Worm (Caenorhabditis elegans) whole organism, midembryonic: ENCODE measurements around the gene col-38.

Source experiments
- T22C8.4 ChIP-seq: fragments of 200-800 bp; sonication (Bioruptor generic); IDR thresholded peaks from 2 replicates; pipeline ENCODE4 v1.3.6; 2022; ENCODE audit warnings: missing genetic modification characterization, missing compliant biosample characterization
- cog-1 ChIP-seq: sonication (generic microtip); optimal IDR thresholded peaks from 2 replicates; lab custom pipeline; 2016; ENCODE audit warnings: missing genetic modification characterization, missing compliant biosample characterization
- flt-1 ChIP-seq: fragments of 200-800 bp; sonication (Bioruptor generic); IDR thresholded peaks from 2 replicates; pipeline ENCODE4 v1.3.6; 2022; ENCODE audit warnings: missing genetic modification characterization, missing compliant biosample characterization
- klf-2 ChIP-seq: fragments of 200-800 bp; sonication (Bioruptor generic); conservative IDR thresholded peaks from 2 replicates; pipeline ENCODE4 v1.3.6; 2022; ENCODE audit warnings: missing genetic modification reagents, missing genetic modification characterization, missing compliant biosample characterization
- med-1 ChIP-seq: sonication (generic microtip); optimal IDR thresholded peaks from 2 replicates; lab custom pipeline; 2017; ENCODE audit warnings: missing genetic modification characterization, mild to moderate bottlenecking, missing compliant biosample characterization, antibody characterized with exemption, missing genetic modification reagents; ENCODE audit not compliant: insufficient read depth
- ref-1 ChIP-seq: fragments of 200-800 bp; sonication (Bioruptor generic); conservative IDR thresholded peaks from 2 replicates; pipeline ENCODE4 v1.3.6; 2022; ENCODE audit warnings: missing genetic modification reagents, missing genetic modification characterization, missing compliant biosample characterization
- tab-1 ChIP-seq: fragments of 200-800 bp; sonication (Bioruptor generic); IDR thresholded peaks from 2 replicates; pipeline ENCODE4 v1.3.6; 2022; ENCODE audit warnings: missing genetic modification characterization, missing compliant biosample characterization
- ztf-23 ChIP-seq: fragments of 200-800 bp; sonication (Bioruptor generic); IDR thresholded peaks from 2 replicates; pipeline ENCODE4 v1.3.6; 2022; ENCODE audit warnings: missing genetic modification reagents, missing genetic modification characterization, missing compliant biosample characterization
- ztf-29 ChIP-seq: fragments of 200-800 bp; sonication (Bioruptor generic); IDR thresholded peaks from 2 replicates; pipeline ENCODE4 v1.3.6; 2022; ENCODE audit warnings: missing genetic modification reagents, missing genetic modification characterization, missing compliant biosample characterization

The col-38 gene

DNA sequence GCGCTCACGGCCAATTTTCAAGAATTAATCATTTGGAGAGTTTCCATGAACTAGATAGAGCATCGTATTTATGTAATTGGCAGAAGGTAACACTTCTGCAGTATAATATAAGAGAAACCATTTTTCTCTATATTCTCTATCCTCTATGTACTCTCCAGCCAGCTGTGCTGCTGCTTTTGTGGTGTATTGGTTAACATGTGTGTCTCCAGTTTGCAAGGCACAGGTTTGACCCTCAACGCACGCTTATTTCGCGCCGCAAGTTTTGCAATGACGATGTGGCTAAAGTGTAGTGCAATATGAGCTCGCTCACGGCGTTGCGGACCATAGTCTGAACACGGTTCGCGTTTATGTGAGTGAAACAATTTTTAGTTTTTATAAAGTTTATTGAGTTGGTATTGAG lies 21.9 kb downstream of the col-38 start:
- TF ChIP-seq flt-1 (GFP tag; lab: Robert Waterston, UW): peak; percentile 92
- peak; percentile 63; the same call in 1 of the 2 replicates for TF ChIP-seq T22C8.4
- TF ChIP-seq klf-2 (GFP tag; lab: Robert Waterston, UW): peak; percentile 84
- peak; percentile 52 for TF ChIP-seq cog-1 (tag; lab: Kevin White, UChicago)
- TF ChIP-seq ztf-23: no peak; the same call in none of the 2 replicates
- TF ChIP-seq ref-1 (GFP tag; lab: Robert Waterston, UW): peak; percentile 90
- TF ChIP-seq ztf-29: peak; percentile 82
- TF ChIP-seq med-1 (GFP tag; lab: Kevin White, UChicago): peak; percentile 40
- TF ChIP-seq tab-1: peak; percentile 91

DNA sequence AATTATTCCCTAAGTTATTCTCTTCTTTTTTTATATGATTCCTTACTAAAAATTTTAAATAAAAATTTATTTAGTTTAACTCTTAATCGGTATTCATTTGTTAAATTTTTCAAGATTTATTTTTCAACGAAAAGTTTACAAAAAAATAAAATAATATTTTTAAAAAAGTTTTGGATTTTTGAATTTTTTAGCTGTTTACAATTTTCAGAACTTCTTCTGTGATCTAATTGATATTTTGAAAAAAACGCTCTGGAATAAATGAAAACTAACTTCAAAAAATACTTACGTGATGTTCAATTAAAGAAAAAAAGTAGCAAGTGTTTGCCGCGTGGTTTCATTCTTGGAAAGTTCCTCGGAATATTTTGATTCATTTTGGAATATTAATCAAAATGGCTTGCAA lies 23.6 kb downstream of the col-38 start, which contains the start of gene decr-1.2:
TSS of gene decr-1.2 (plus strand) at position 301 of the 400 bp plus-strand sequence.
- TF ChIP-seq ref-1 (GFP tag; lab: Robert Waterston, UW) (no peak), ztf-29 (no peak), cog-1 (tag; lab: Kevin White, UChicago) (no peak), ztf-23 (no peak), med-1 (GFP tag; lab: Kevin White, UChicago) (no peak), klf-2 (GFP tag; lab: Robert Waterston, UW) (no peak), T22C8.4 (no peak), flt-1 (GFP tag; lab: Robert Waterston, UW) (no peak), tab-1 (no peak)

DNA sequence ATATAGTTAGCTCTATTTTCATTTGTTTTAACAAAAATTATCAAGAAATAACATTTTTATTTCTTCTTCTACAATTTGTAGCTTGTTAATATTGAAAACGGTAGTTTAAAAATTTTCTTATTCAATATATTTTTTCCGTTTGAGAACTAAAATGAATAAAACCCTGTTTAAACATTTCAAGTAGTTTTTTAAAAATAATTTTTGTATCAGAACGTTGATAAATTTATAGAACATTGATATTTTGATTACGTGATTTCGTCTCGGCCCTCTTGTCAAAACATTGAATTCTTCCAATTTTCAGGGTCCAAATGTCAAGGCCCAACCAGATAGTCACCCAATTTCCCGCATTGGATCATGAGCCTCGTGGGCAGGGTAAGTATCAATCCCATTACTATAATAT lies 28.5 kb downstream of the col-38 start, which contains the start of gene pqn-73:
TSS of gene pqn-73 (plus strand) at position 301 of the 400 bp plus-strand sequence.
- no peak for TF ChIP-seq ztf-29
- TF ChIP-seq flt-1 (GFP tag; lab: Robert Waterston, UW): no peak
- TF ChIP-seq med-1 (GFP tag; lab: Kevin White, UChicago): no peak
- TF ChIP-seq cog-1 (tag; lab: Kevin White, UChicago): no peak
- TF ChIP-seq klf-2 (GFP tag; lab: Robert Waterston, UW): no peak
- TF ChIP-seq T22C8.4: no peak
- TF ChIP-seq tab-1: no peak
- no peak for TF ChIP-seq ref-1 (GFP tag; lab: Robert Waterston, UW)
- no peak for TF ChIP-seq ztf-23

DNA sequence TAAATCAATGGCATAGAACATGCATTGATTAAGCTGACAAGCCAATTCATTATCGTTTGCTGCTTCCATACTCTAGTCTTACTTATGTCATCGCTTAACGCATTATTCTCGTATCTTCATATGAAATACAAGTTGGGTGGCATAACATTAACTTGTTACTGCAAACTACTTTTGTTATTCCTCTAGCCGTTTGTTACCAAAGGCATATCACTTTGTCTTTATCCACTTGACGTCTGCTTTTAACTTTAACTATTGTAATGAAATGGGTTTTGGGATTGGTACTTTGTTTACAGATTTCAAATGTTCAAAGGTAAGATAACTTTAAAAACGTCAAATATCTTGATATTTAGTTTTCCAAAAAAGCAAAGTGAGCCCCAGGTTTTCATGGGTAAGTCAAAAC lies 32.8 kb downstream of the col-38 start, which contains the start of gene W01C9.2:
TSS of gene W01C9.2 (plus strand) at position 301 of the 400 bp plus-strand sequence.
- TF ChIP-seq klf-2 (GFP tag; lab: Robert Waterston, UW) (no peak), tab-1 (no peak), flt-1 (GFP tag; lab: Robert Waterston, UW) (no peak), ref-1 (GFP tag; lab: Robert Waterston, UW) (no peak), ztf-23 (no peak), T22C8.4 (no peak), cog-1 (tag; lab: Kevin White, UChicago) (no peak), med-1 (GFP tag; lab: Kevin White, UChicago) (no peak), ztf-29 (no peak)

DNA sequence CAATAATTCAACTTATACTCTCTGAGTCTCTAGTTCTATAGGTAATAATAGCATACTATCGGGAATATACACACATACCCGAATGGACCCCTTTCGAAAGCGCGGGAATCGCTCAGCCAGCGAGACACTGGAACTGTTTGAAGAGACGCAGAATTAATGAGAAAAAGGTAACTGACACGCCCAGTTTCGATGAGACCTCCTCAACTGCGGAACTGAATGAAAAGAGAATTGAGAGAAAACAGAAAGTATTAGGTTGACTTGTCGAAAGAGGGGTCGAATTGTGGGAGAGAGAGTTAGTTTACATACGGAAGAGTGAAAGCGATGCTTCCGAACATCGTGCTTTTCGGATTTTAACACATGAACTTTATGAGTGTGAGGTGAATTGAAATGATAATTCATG lies 36.9 kb downstream of the col-38 start:
- TF ChIP-seq flt-1 (GFP tag; lab: Robert Waterston, UW): no peak
- TF ChIP-seq ztf-23: no peak
- TF ChIP-seq tab-1: no peak
- no peak for TF ChIP-seq ref-1 (GFP tag; lab: Robert Waterston, UW)
- TF ChIP-seq T22C8.4: no peak
- TF ChIP-seq ztf-29: no peak
- TF ChIP-seq med-1 (GFP tag; lab: Kevin White, UChicago): no peak
- TF ChIP-seq cog-1 (tag; lab: Kevin White, UChicago): no peak
- TF ChIP-seq klf-2 (GFP tag; lab: Robert Waterston, UW): no peak

DNA sequence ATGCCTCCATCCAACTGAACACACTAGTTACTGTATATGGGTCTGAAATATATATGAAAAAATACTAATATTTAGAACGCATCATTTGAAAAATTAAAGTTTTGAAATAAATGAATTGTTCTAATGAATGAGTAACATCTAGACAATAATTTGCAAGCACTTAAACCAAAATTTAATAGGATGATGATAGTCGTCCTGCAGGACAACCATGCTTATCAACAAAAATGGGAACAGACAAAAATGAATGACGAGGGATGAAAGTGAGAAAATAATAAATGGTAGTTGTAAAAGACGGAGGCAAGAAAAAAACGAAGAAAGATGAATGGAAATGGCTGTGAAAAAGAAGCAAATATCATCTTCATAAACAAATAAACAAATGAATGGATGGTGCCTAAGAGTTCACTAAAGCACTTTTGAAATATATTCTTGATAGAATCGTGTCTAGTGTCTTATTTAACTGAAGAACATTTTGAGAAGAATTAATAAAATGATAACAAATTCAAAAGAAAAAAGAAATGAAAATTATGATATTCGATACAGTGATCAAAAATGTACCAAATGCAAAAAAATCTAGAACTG lies 37.6 kb downstream of the col-38 start, which contains the start of gene gldi-7:
TSS of gene gldi-7 (minus strand) at position 42 of the 579 bp plus-strand sequence.
- no peak for TF ChIP-seq tab-1
- TF ChIP-seq ztf-23: no peak
- no peak for TF ChIP-seq ztf-29
- no peak for TF ChIP-seq T22C8.4

DNA sequence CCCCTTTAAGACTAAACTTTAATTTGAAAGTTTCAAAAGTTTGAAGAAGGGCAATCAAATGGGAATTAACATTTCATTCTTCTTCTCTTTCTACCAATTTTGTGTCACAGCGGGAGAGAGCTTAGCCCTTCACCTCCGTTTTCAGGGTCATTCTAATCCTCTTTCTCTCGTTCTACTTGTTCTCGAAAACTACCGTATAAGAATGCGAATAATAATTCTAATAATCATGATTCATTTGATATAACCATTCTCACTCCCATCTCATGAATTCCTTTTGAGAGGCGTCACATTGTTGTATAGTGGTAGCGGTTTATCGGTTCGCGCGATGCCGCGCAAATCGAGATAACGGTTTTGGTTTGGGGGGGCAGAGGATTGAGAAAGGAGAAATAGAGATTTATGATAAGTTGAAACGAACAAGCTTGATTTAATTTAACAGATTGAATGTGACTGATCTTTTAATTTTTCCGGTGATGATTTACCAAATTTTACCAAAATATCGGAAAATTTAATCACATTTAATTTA lies 39.7 kb downstream of the col-38 start:
- TF ChIP-seq cog-1 (tag; lab: Kevin White, UChicago) (no peak), T22C8.4 (no peak), tab-1 (no peak), ztf-23 (no peak), med-1 (GFP tag; lab: Kevin White, UChicago) (no peak), flt-1 (GFP tag; lab: Robert Waterston, UW) (no peak), ref-1 (GFP tag; lab: Robert Waterston, UW) (no peak), klf-2 (GFP tag; lab: Robert Waterston, UW) (no peak), ztf-29 (no peak)

DNA sequence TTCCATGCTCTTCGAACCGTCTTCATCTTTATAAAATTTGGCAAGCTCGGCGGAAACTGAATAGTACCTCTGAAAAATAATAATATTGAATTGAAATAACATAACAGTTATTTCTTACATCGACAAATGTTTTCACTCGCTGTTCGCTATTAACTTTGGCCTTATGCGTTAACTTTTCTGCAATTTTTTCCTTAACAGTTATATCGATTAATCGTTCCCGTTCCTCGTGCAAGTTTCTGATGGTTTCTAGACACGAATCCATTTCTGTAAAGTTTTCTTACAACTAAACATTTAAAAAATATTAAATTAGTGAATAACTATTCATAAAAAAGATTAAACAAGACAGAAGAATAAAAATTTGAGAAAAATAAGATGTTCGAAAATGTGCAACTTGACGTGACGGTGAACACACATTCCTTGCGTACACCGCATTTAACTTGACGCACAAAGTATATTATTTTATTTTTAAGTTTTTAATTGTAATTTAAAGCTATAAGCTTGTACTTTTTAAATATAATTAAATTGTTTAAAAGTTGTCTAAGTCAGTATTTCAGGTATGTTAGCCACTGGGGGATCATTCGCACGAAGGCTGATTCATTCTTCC lies 43.7 kb downstream of the col-38 start, which contains the start of the genes prp-9 and mrps-18B:
TSS of gene prp-9 (minus strand) at position 264 of the 604 bp plus-strand sequence.
TSS of gene mrps-18B (plus strand) at position 549 of the 604 bp plus-strand sequence.
- TF ChIP-seq cog-1 (tag; lab: Kevin White, UChicago) (no peak), ref-1 (GFP tag; lab: Robert Waterston, UW) (no peak), tab-1 (no peak), flt-1 (GFP tag; lab: Robert Waterston, UW) (no peak), ztf-23 (no peak), ztf-29 (no peak), T22C8.4 (no peak), med-1 (GFP tag; lab: Kevin White, UChicago) (no peak), klf-2 (GFP tag; lab: Robert Waterston, UW) (no peak)

DNA sequence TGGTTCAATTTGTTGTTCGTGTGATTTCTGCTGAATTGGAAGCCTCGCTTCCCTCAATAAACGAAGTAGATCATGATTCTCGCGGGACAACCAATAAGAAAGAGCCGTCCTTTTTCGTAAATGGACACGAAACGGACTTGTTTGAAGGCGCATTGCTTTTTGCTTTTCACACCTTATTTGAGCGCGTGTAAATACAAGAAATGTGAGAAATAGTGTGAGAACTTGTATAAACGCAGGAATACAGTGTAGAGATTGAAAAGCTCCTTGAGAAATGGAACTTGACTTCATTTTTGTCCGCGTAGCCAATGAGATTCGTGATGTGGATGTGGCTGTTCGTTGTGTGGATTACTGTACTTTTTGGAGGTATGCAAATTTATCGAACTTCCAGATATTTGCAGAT lies 48.3 kb downstream of the col-38 start, which contains the start of gene cht-2:
TSS of gene cht-2 (plus strand) at position 301 of the 400 bp plus-strand sequence.
- TF ChIP-seq ztf-23 (no peak), cog-1 (tag; lab: Kevin White, UChicago) (no peak), klf-2 (GFP tag; lab: Robert Waterston, UW) (no peak), med-1 (GFP tag; lab: Kevin White, UChicago) (no peak), ref-1 (GFP tag; lab: Robert Waterston, UW) (no peak), flt-1 (GFP tag; lab: Robert Waterston, UW) (no peak), ztf-29 (no peak)
